Worm (Caenorhabditis elegans) whole organism, early embryonic: Measurements from ENCODE around the gene gpd-4.

ENCODE experiments used
- B0310.2 ChIP-seq: sonication (generic microtip); optimal IDR thresholded peaks from 2 replicates; lab custom pipeline; 2016; ENCODE audit warnings: mild to moderate bottlenecking, missing genetic modification characterization, missing compliant biosample characterization
- F13C5.2 ChIP-seq: sonication (generic microtip); optimal IDR thresholded peaks from 2 replicates; lab custom pipeline; 2017; ENCODE audit warnings: mild to moderate bottlenecking, missing genetic modification characterization, inconsistent platforms, missing compliant biosample characterization
- ceh-36 ChIP-seq: sonication (generic microtip); optimal IDR thresholded peaks from 2 replicates; lab custom pipeline; 2016; ENCODE audit warnings: missing genetic modification characterization, inconsistent platforms, missing compliant biosample characterization
- ets-7 ChIP-seq: sonication (generic microtip); optimal IDR thresholded peaks from 2 replicates; lab custom pipeline; 2016; ENCODE audit warnings: missing genotype, missing genetic modification characterization, missing compliant biosample characterization
- tbx-37 ChIP-seq: fragments of 200-800 bp; sonication (Bioruptor generic); conservative IDR thresholded peaks from 2 replicates; pipeline ENCODE4 v1.3.6; 2022; ENCODE audit warnings: missing genetic modification reagents, missing genetic modification characterization, missing compliant biosample characterization
- tra-4 ChIP-seq: sonication (generic microtip); optimal IDR thresholded peaks from 2 replicates; lab custom pipeline; 2017; ENCODE audit warnings: missing genetic modification characterization, missing compliant biosample characterization

DNA sequence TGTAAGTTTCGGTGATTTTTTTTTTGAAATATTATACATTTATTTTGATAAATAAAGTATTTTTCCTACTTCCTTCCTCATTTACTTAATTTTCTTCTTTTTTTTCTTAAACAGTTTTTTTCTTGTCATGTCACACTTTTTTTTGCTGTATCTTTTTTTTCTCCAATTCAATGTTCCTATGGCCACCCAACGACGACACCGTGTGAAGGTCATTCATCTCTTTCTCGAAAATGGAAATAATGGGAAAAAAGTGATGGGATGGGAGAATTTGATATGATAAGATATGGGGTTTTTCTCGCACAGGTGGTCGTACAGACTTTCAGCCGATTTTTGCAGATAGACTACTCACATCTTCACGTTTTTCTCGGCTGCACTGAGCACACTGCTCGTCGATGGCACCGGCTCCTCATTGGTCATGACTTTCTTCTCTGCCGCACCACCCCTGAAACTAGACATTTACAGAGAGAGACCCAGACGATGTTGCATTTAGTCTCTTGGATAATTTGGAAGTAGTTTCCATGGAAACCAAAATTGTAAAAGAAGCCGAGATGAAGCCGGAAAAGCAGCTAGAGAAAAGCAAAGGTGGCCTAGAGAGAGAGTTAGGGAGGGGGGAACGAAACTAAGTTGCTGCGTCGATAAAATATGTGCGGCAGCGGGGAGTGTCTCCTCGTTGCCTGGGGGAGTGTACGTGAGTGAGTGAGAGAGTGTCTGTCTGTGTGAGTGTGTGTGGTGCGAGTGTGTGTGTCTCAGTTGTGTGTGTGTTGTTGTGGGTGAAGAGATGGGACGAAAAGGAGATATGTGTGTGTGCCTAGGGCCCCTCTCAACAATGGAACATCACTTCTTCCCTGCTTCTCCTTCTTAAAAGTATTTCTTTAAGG is 1.9 kb upstream of the gpd-4 start, which contains the start of gene daf-19:
- peak; percentile 62 for TF ChIP-seq tra-4
- peak; percentile 47 for TF ChIP-seq ceh-36 (tag; lab: Kevin White, UChicago)
- peak; percentile 52 for TF ChIP-seq B0310.2 (tag; lab: Kevin White, UChicago)
- TF ChIP-seq tbx-37 (GFP tag; lab: Robert Waterston, UW) = no peak
- TF ChIP-seq ets-7 (tag; lab: Kevin White, UChicago) = no peak
- TF ChIP-seq F13C5.2 = peak; percentile 77
